Worm (Caenorhabditis elegans) whole organism, midembryonic: Measurements from ENCODE around the gene gly-20.

Source experiments
- T22C8.4 ChIP-seq: fragments of 200-800 bp; sonication (Bioruptor generic); IDR thresholded peaks from 2 replicates; pipeline ENCODE4 v1.3.6; 2022; ENCODE audit warnings: missing genetic modification characterization, missing compliant biosample characterization
- cog-1 ChIP-seq: sonication (generic microtip); optimal IDR thresholded peaks from 2 replicates; lab custom pipeline; 2016; ENCODE audit warnings: missing genetic modification characterization, missing compliant biosample characterization
- flt-1 ChIP-seq: fragments of 200-800 bp; sonication (Bioruptor generic); IDR thresholded peaks from 2 replicates; pipeline ENCODE4 v1.3.6; 2022; ENCODE audit warnings: missing genetic modification characterization, missing compliant biosample characterization
- med-1 ChIP-seq: sonication (generic microtip); optimal IDR thresholded peaks from 2 replicates; lab custom pipeline; 2017; ENCODE audit warnings: missing genetic modification characterization, mild to moderate bottlenecking, missing compliant biosample characterization, antibody characterized with exemption, missing genetic modification reagents; ENCODE audit not compliant: insufficient read depth
- ref-1 ChIP-seq: fragments of 200-800 bp; sonication (Bioruptor generic); conservative IDR thresholded peaks from 2 replicates; pipeline ENCODE4 v1.3.6; 2022; ENCODE audit warnings: missing genetic modification reagents, missing genetic modification characterization, missing compliant biosample characterization
- tab-1 ChIP-seq: fragments of 200-800 bp; sonication (Bioruptor generic); IDR thresholded peaks from 2 replicates; pipeline ENCODE4 v1.3.6; 2022; ENCODE audit warnings: missing genetic modification characterization, missing compliant biosample characterization
- ztf-23 ChIP-seq: fragments of 200-800 bp; sonication (Bioruptor generic); IDR thresholded peaks from 2 replicates; pipeline ENCODE4 v1.3.6; 2022; ENCODE audit warnings: missing genetic modification reagents, missing genetic modification characterization, missing compliant biosample characterization
- ztf-29 ChIP-seq: fragments of 200-800 bp; sonication (Bioruptor generic); IDR thresholded peaks from 2 replicates; pipeline ENCODE4 v1.3.6; 2022; ENCODE audit warnings: missing genetic modification reagents, missing genetic modification characterization, missing compliant biosample characterization

- no peak for TF ChIP-seq ztf-23 (GFP tag; lab: Robert Waterston, UW)
- no peak for TF ChIP-seq cog-1 (tag; lab: Kevin White, UChicago)
- TF ChIP-seq tab-1: no peak
- TF ChIP-seq T22C8.4 (GFP tag; lab: Robert Waterston, UW): no peak
- TF ChIP-seq med-1: no peak
- TF ChIP-seq ref-1: no peak
- no peak for TF ChIP-seq ztf-29 (GFP tag; lab: Robert Waterston, UW)
- no peak for TF ChIP-seq flt-1 (GFP tag; lab: Robert Waterston, UW)
These were observed 37.8 kb upstream of the gly-20 start, which contains the start of gene mxl-1 for ce11 chrV:11244539-11244938.
